Worm (Caenorhabditis elegans) whole organism, L3 larva: Measurements from ENCODE around the gene cccp-1.

ENCODE experiments used
- R02D3.7 ChIP-seq: fragments of 150-350 bp; optimal IDR thresholded peaks from 2 replicates; lab custom pipeline; 2014; ENCODE audit warnings: missing biosample characterization, missing genetic modification characterization
- ZK546.5 ChIP-seq: sonication (generic microtip); optimal IDR thresholded peaks from 2 replicates; lab custom pipeline; 2017; ENCODE audit warnings: missing biosample characterization, missing genetic modification characterization
- aly-2 ChIP-seq: fragments of 150-350 bp; optimal IDR thresholded peaks from 2 replicates; lab custom pipeline; 2014; ENCODE audit warnings: missing biosample characterization, missing genetic modification characterization
- ceh-16 ChIP-seq: sonication (generic microtip); optimal IDR thresholded peaks from 2 replicates; lab custom pipeline; 2017; ENCODE audit warnings: missing biosample characterization, missing genetic modification characterization
- ceh-28 ChIP-seq: fragments of 150-350 bp; optimal IDR thresholded peaks from 2 replicates; lab custom pipeline; 2014; ENCODE audit warnings: missing biosample characterization, missing genetic modification reagents, missing genetic modification characterization
- ceh-82 ChIP-seq: fragments of 150-350 bp; optimal IDR thresholded peaks from 2 replicates; lab custom pipeline; 2014; ENCODE audit warnings: missing biosample characterization, missing genetic modification characterization
- ceh-9 ChIP-seq: sonication (generic microtip); optimal IDR thresholded peaks from 2 replicates; lab custom pipeline; 2018; ENCODE audit warnings: missing biosample characterization, missing genetic modification characterization
- daf-12 ChIP-seq: fragments of 150-350 bp; optimal IDR thresholded peaks from 2 replicates; lab custom pipeline; 2014; ENCODE audit warnings: missing biosample characterization, missing genetic modification reagents, missing genetic modification characterization
- egl-27 ChIP-seq: sonication (generic microtip); optimal IDR thresholded peaks from 4 replicates; lab custom pipeline; 2017; ENCODE audit warnings: missing biosample characterization, missing genetic modification reagents, missing genetic modification characterization
- egl-5 ChIP-seq: fragments of 150-350 bp; optimal IDR thresholded peaks from 2 replicates; lab custom pipeline; 2017; ENCODE audit warnings: missing biosample characterization, missing genetic modification reagents, missing genetic modification characterization, inconsistent platforms
- elt-1 ChIP-seq: fragments of 150-350 bp; optimal IDR thresholded peaks from 2 replicates; lab custom pipeline; 2014; ENCODE audit warnings: missing biosample characterization, missing genetic modification characterization
- elt-2 ChIP-seq: sonication (generic microtip); optimal IDR thresholded peaks from 2 replicates; lab custom pipeline; 2016; ENCODE audit warnings: missing genetic modification reagents, mild to moderate bottlenecking, missing genetic modification characterization, missing compliant biosample characterization
- elt-3 ChIP-seq, 3 experiments: fragments of 150-350 bp in 1 of 3; sonication (generic microtip) in 2 of 3; optimal IDR thresholded peaks; 2 replicates in 2 of 3; 4 replicates in 1 of 3; lab custom pipeline; 2014 to 2017; ENCODE audit warnings: missing biosample characterization in 3 of 3, missing genetic modification characterization in 3 of 3
- eor-1 ChIP-seq, 2 experiments: fragments of 150-350 bp; optimal IDR thresholded peaks; 2 replicates each; lab custom pipeline; 2014 to 2018; ENCODE audit warnings: missing biosample characterization in 2 of 2, missing genetic modification characterization in 2 of 2
- fkh-10 ChIP-seq: sonication (generic microtip); optimal IDR thresholded peaks from 2 replicates; lab custom pipeline; 2017; ENCODE audit warnings: missing biosample characterization, missing genetic modification reagents, missing genetic modification characterization
- fkh-2 ChIP-seq: fragments of 150-350 bp; optimal IDR thresholded peaks from 2 replicates; lab custom pipeline; 2014; ENCODE audit warnings: missing biosample characterization, missing genetic modification reagents, missing genetic modification characterization
- hmg-11 ChIP-seq: sonication (generic microtip); optimal IDR thresholded peaks from 2 replicates; lab custom pipeline; 2016; ENCODE audit warnings: missing genetic modification characterization, missing compliant biosample characterization
- jun-1 ChIP-seq: fragments of 150-350 bp; optimal IDR thresholded peaks from 2 replicates; lab custom pipeline; 2014; ENCODE audit warnings: missing biosample characterization, missing genetic modification reagents, missing genetic modification characterization
- lin-15B ChIP-seq: fragments of 150-350 bp; optimal IDR thresholded peaks from 2 replicates; lab custom pipeline; 2014; ENCODE audit warnings: missing biosample characterization, missing genetic modification characterization
- lsy-12 ChIP-seq: sonication (generic microtip); optimal IDR thresholded peaks from 2 replicates; lab custom pipeline; 2016; ENCODE audit warnings: mild to moderate bottlenecking, missing genetic modification characterization, missing compliant biosample characterization
- mdl-1 ChIP-seq: fragments of 150-350 bp; optimal IDR thresholded peaks from 2 replicates; lab custom pipeline; 2014; ENCODE audit warnings: missing biosample characterization, missing genetic modification characterization
- mml-1 ChIP-seq: fragments of 150-350 bp; sonication (generic microtip); optimal IDR thresholded peaks from 3 replicates; lab custom pipeline; 2014; ENCODE audit warnings: missing biosample characterization, missing genetic modification characterization
- nfya-1 ChIP-seq: sonication (generic microtip); optimal IDR thresholded peaks from 2 replicates; lab custom pipeline; 2017; ENCODE audit warnings: missing genetic modification characterization, mild to moderate bottlenecking, missing compliant biosample characterization, antibody characterized with exemption, moderate library complexity; ENCODE audit not compliant: insufficient read depth
- nhr-12 ChIP-seq: fragments of 150-350 bp; optimal IDR thresholded peaks from 2 replicates; lab custom pipeline; 2014; ENCODE audit warnings: missing biosample characterization, missing genetic modification characterization
- nhr-23 ChIP-seq: fragments of 150-350 bp; optimal IDR thresholded peaks from 2 replicates; lab custom pipeline; 2014; ENCODE audit warnings: missing biosample characterization, missing genetic modification reagents, missing genetic modification characterization
- nhr-237 ChIP-seq: fragments of 150-350 bp; optimal IDR thresholded peaks from 2 replicates; lab custom pipeline; 2014; ENCODE audit warnings: missing biosample characterization, missing genetic modification characterization
- nhr-25 ChIP-seq: sonication (generic microtip); optimal IDR thresholded peaks from 2 replicates; lab custom pipeline; 2017; ENCODE audit warnings: missing biosample characterization, missing genetic modification characterization
- nhr-43 ChIP-seq: sonication (generic microtip); optimal IDR thresholded peaks from 2 replicates; lab custom pipeline; 2016; ENCODE audit warnings: mild to moderate bottlenecking, missing genetic modification characterization, missing compliant biosample characterization; ENCODE audit not compliant: poor library complexity, severe bottlenecking
- nhr-67 ChIP-seq: fragments of 150-350 bp; optimal IDR thresholded peaks from 2 replicates; lab custom pipeline; 2014; ENCODE audit warnings: missing biosample characterization, missing genetic modification characterization
- pha-4 ChIP-seq: fragments of 150-350 bp; optimal IDR thresholded peaks from 2 replicates; lab custom pipeline; 2014; ENCODE audit warnings: missing biosample characterization, missing genetic modification reagents, missing genetic modification characterization
- pqm-1 ChIP-seq: fragments of 150-350 bp; optimal IDR thresholded peaks from 2 replicates; lab custom pipeline; 2017; ENCODE audit warnings: missing biosample characterization, missing genetic modification characterization, inconsistent platforms
- sea-2 ChIP-seq: fragments of 150-350 bp; sonication (generic microtip); optimal IDR thresholded peaks from 4 replicates; lab custom pipeline; 2014; ENCODE audit warnings: missing biosample characterization, missing genetic modification reagents, missing genetic modification characterization
- skn-1 ChIP-seq: fragments of 150-350 bp; optimal IDR thresholded peaks from 2 replicates; lab custom pipeline; 2014; ENCODE audit warnings: missing biosample characterization, missing genetic modification characterization
- snpc-4 ChIP-seq: fragments of 150-350 bp; optimal IDR thresholded peaks from 2 replicates; lab custom pipeline; 2014; ENCODE audit warnings: missing biosample characterization, missing genetic modification characterization
- tbx-2 ChIP-seq: sonication (generic microtip); optimal IDR thresholded peaks from 2 replicates; lab custom pipeline; 2016; ENCODE audit warnings: mild to moderate bottlenecking, missing genetic modification characterization, missing compliant biosample characterization
- unc-39 ChIP-seq: sonication (generic microtip); optimal IDR thresholded peaks from 4 replicates; lab custom pipeline; 2017; ENCODE audit warnings: missing biosample characterization, missing genetic modification characterization
- zag-1 ChIP-seq: fragments of 150-350 bp; optimal IDR thresholded peaks from 2 replicates; lab custom pipeline; 2014; ENCODE audit warnings: missing biosample characterization, missing genetic modification characterization

Gene cccp-1

DNA sequence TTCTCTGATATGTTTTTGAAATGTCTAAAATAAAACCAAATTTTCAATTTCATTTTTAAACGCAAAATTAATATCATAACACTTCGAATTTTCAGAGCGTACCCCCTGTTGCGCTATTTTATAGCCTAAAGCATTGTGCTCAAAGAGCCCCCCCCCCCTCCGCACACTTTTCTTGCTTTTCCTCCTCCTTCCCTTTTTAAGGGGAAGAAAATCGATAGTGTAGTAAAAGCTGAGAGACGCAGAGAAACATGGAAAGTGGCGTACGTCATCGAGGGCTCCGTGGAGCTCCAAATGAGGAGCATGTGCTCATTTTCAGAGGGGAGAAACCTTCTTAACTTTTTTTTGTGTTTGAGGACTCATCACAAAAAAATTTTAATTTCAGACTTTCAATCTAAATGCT, at the start of gene cccp-1:
Gene cccp-1 (plus strand): TSS at position 377 of the 400 bp plus-strand sequence.
- TF ChIP-seq nhr-237 (tag; lab: Kevin White, UChicago) (no peak), R02D3.7 (tag; lab: Kevin White, UChicago) (no peak), ceh-28 (tag; lab: Kevin White, UChicago) (peak; percentile 88), nfya-1 (tag; lab: Kevin White, UChicago) (peak; percentile 71), hmg-11 (tag; lab: Kevin White, UChicago) (peak; percentile 67), ceh-82 (tag; lab: Kevin White, UChicago) (no peak), fkh-10 (GFP tag; lab: Kevin White, UChicago) (peak; percentile 53), elt-2 (tag; lab: Kevin White, UChicago) (peak; percentile 19), nhr-67 (tag; lab: Kevin White, UChicago) (no peak), nhr-25 (tag; lab: Kevin White, UChicago) (no peak), lin-15B (tag; lab: Kevin White, UChicago) (peak; percentile 25)

DNA sequence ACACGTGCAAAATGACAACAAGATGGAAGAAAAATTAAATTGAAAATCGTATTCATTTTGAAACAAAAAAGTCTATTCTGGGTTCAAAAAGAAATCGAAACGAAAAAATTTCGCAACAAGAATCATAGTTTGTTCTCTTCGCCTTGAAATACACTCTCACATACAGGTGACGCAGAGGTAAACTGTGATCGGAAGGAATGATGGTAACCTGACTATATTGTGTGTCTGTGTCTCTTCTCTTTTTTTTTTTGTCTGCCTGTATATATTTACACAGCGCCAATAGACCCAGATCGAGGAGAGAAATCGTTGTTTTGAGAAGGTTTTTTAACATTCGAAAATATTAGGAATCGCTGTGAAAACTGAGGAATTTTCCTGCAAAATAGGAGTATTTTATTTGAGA, 48.6 kb upstream of the cccp-1 start:
- TF ChIP-seq elt-3 (tag; optimal IDR thresholded peaks at IDR 0.05; lab: Kevin White, UChicago) = no peak
- no peak for TF ChIP-seq skn-1
- no peak for TF ChIP-seq mdl-1 (tag; lab: Kevin White, UChicago)
- peak; percentile 15 for TF ChIP-seq nfya-1 (tag; lab: Kevin White, UChicago)
- TF ChIP-seq pqm-1 (tag; lab: Kevin White, UChicago) = no peak
- no peak for TF ChIP-seq daf-12
- no peak for TF ChIP-seq elt-1 (tag; lab: Kevin White, UChicago)
- peak; percentile 30 for TF ChIP-seq elt-2 (tag; lab: Kevin White, UChicago)
- TF ChIP-seq mml-1 (tag; lab: Kevin White, UChicago) = no peak
- TF ChIP-seq fkh-2 (tag; lab: Kevin White, UChicago) = no peak
- no peak for TF ChIP-seq unc-39
- no peak for TF ChIP-seq egl-5
- TF ChIP-seq lsy-12 (tag; lab: Kevin White, UChicago) = no peak
- TF ChIP-seq ceh-16 = no peak
- peak; percentile 52 for TF ChIP-seq nhr-25 (tag; lab: Kevin White, UChicago)
- peak; percentile 97 for TF ChIP-seq pha-4 (tag; lab: Kevin White, UChicago)
- TF ChIP-seq nhr-43 (tag; lab: Kevin White, UChicago) = no peak
- no peak for TF ChIP-seq nhr-23 (tag; lab: Kevin White, UChicago)
- TF ChIP-seq hmg-11 (tag; lab: Kevin White, UChicago) = peak; percentile 39
- peak; percentile 42 for TF ChIP-seq snpc-4 (tag; lab: Kevin White, UChicago)
- TF ChIP-seq egl-27 (tag; lab: Kevin White, UChicago) = no peak
- no peak for TF ChIP-seq tbx-2
- no peak for TF ChIP-seq eor-1 (tag; optimal IDR thresholded peaks at IDR 0.05; lab: Kevin White, UChicago)
- no peak for TF ChIP-seq sea-2 (GFP tag; lab: Kevin White, UChicago)
- TF ChIP-seq ceh-9 (tag; lab: Kevin White, UChicago) = no peak
- TF ChIP-seq ceh-28 (tag; lab: Kevin White, UChicago) = no peak
- TF ChIP-seq jun-1 = peak; percentile 67
- no peak for TF ChIP-seq nhr-12 (tag; lab: Kevin White, UChicago)

DNA sequence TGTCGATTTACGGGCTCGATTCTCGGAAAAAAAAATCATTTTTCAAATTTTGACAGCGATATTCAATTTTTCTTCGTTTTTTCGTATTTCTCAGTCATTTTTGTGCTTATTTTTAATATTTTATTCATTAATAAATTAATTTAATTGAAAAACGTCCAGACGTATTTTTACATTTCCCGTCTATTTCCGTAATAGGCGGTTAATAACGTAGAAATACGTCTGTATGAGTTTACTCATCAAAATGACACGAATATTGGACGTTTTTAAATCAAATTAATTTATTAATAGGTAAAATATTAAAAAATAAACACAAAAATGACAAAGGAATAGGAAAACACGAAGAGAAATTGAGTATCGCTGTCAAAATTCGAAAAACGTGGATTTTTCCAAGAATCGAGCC, 48.0 kb upstream of the cccp-1 start:
- no peak for TF ChIP-seq ceh-28 (tag; lab: Kevin White, UChicago)
- no peak for TF ChIP-seq snpc-4 (tag; lab: Kevin White, UChicago)
- TF ChIP-seq daf-12 = no peak
- no peak for TF ChIP-seq jun-1
- no peak for TF ChIP-seq aly-2 (tag; lab: Kevin White, UChicago)
- TF ChIP-seq mdl-1 (tag; lab: Kevin White, UChicago) = no peak
- no peak for TF ChIP-seq nhr-43 (tag; lab: Kevin White, UChicago)
- TF ChIP-seq fkh-2 (tag; lab: Kevin White, UChicago) = no peak
- TF ChIP-seq ZK546.5 (tag; lab: Kevin White, UChicago) = no peak
- TF ChIP-seq unc-39 = no peak
- TF ChIP-seq zag-1 (tag; lab: Kevin White, UChicago) = no peak
- no peak for TF ChIP-seq ceh-9 (tag; lab: Kevin White, UChicago)
- TF ChIP-seq eor-1 (tag; optimal IDR thresholded peaks at IDR 0.05; lab: Kevin White, UChicago) = no peak
- TF ChIP-seq ceh-82 (tag; lab: Kevin White, UChicago) = no peak
